Worm (Caenorhabditis elegans): Measurements from ENCODE around the gene catp-8.

The catp-8 gene

DNA sequence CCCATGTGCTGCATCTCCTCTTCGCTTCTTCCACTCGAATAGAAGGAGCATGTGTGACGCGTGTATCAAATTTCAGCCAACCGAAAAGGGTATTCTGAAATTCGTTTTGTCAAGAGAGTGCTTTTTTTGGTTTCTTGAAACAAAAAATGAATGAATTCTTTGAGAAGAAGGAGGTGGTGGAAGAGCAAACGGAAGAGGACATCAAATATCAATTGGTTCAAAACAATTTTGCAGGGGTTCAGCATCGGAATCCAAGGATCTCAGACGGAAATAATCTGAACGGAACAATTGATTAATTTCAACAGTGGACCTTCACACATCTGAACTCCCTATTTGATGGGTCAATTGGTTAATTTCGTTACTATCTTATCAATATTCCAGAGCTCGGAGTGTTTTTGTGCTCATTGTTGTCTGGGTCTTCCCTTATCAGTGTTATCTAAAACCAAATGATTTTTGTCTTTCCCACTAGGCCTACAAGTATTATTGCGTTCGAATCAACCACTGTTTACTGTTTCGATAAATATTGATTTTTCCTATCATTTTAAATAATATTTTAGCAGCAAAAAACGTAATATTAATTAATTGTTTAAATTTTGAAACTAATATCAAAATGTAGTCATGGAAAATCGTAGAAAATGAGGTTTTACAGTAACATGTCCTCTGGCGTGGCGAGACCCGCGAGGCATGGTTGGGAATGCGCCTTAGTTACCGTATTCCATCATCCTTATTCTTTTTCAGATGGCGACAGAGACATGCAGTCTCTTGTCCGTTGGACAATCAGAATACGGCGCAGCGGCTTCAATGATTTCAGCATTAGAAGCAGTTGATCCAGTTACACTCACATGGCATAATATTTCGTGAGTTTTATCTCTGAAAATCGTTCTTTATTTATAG is 9.1 kb downstream of the catp-8 start, which contains the start of the genes C10C6.13 and wht-2:
Gene C10C6.13, minus strand, starts transcription at position 51 of the 894 bp plus-strand sequence.
Gene wht-2, plus strand, starts transcription at position 739 of the 894 bp plus-strand sequence.
- TF ChIP-seq B0261.1 (tag; optimal IDR thresholded peaks at IDR 0.05) (no peak), K11D2.4 (GFP tag; IDR thresholded peaks at IDR 0.05) (no peak), madf-6 (GFP tag; IDR thresholded peaks at IDR 0.05) (peak; percentile 71), unc-130 (GFP tag; optimal IDR thresholded peaks at IDR 0.05) (no peak), lsl-1 (GFP tag; optimal IDR thresholded peaks at IDR 0.05) (peak; percentile 86), ztf-25 (GFP tag; IDR thresholded peaks at IDR 0.05) (no peak), nfyb-1 (GFP tag; IDR thresholded peaks at IDR 0.05) (no peak), hmg-20 (GFP tag; IDR thresholded peaks at IDR 0.05) (no peak), mcd-1 (GFP tag; IDR thresholded peaks at IDR 0.05) (no peak), xnd-1 (tag; optimal IDR thresholded peaks at IDR 0.05) (peak; percentile 71), Y67H2A.10 (GFP tag; conservative IDR thresholded peaks at IDR 0.05) (no peak), attf-5 (GFP tag; optimal IDR thresholded peaks at IDR 0.05) (no peak), F33H1.4 (GFP tag; IDR thresholded peaks at IDR 0.05) (peak; percentile 80), F52B5.7 (tag; optimal IDR thresholded peaks at IDR 0.05) (no peak), C17E4.6 (GFP tag; IDR thresholded peaks at IDR 0.05) (no peak), chd-7 (tag; optimal IDR thresholded peaks at IDR 0.05) (no peak), nhr-80 (tag; optimal IDR thresholded peaks at IDR 0.05) (peak; percentile 29)

ce11 chrIV:11467413-11467812 is 11.6 kb downstream of the catp-8 start, which contains the start of gene C10C6.7:
Gene C10C6.7, minus strand, starts transcription at chrIV:11467513.
- TF ChIP-seq mes-4 (tag; optimal IDR thresholded peaks at IDR 0.05) (no peak), B0261.1 (tag; optimal IDR thresholded peaks at IDR 0.05) (no peak), K12H6.12 (tag; optimal IDR thresholded peaks at IDR 0.05) (no peak), mxl-1 (tag; optimal IDR thresholded peaks at IDR 0.05) (no peak)

DNA sequence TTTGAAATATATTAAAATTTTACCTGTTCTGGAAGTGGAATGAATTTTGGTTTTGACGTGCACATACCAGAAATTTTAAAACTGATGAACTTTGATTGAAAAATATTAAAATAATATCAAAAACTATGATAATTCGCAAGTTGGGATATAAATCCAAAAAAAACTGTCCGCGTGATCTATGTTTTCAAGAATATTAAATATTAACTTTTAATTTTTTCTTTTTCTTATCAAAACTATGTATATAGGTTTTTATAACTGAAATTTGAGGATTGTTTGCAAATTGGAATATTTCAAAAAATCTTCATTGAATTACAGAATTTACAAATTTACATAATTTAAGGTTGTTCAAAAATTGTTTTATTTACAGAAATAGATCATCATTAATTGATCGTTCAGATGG is 13.9 kb downstream of the catp-8 start, which contains the start of gene C10C6.3:
Gene C10C6.3, minus strand, starts transcription at position 101 of the 400 bp plus-strand sequence.
- TF ChIP-seq gei-17 (GFP tag; optimal IDR thresholded peaks at IDR 0.05): no peak
- TF ChIP-seq unc-62 (GFP tag; optimal IDR thresholded peaks at IDR 0.05): no peak
- no peak for TF ChIP-seq C17E4.6 (GFP tag; IDR thresholded peaks at IDR 0.05)
- TF ChIP-seq lin-40 (tag; optimal IDR thresholded peaks at IDR 0.05): no peak
- no peak for TF ChIP-seq nhr-27 (tag; optimal IDR thresholded peaks at IDR 0.05)
- TF ChIP-seq F33H1.4 (GFP tag; IDR thresholded peaks at IDR 0.05): no peak
- TF ChIP-seq lin-26 (GFP tag; IDR thresholded peaks at IDR 0.05): no peak
- no peak for TF ChIP-seq mel-28 (tag; optimal IDR thresholded peaks at IDR 0.05; ENCODE audit: borderline replicate concordance)
- TF ChIP-seq bed-2 (GFP tag; IDR thresholded peaks at IDR 0.05): no peak
- no peak for TF ChIP-seq nfyb-1 (GFP tag; IDR thresholded peaks at IDR 0.05)
- no peak for TF ChIP-seq repo-1 (tag; optimal IDR thresholded peaks at IDR 0.05)
- TF ChIP-seq nfya-1 (tag; optimal IDR thresholded peaks at IDR 0.05; ENCODE audit: borderline replicate concordance, insufficient read depth): no peak
- TF ChIP-seq hrde-1 (tag; optimal IDR thresholded peaks at IDR 0.05; ENCODE audit: borderline replicate concordance): no peak
- TF ChIP-seq Y79H2A.3 (GFP tag; conservative IDR thresholded peaks at IDR 0.05): no peak
- TF ChIP-seq nhr-80 (tag; optimal IDR thresholded peaks at IDR 0.05): no peak

DNA sequence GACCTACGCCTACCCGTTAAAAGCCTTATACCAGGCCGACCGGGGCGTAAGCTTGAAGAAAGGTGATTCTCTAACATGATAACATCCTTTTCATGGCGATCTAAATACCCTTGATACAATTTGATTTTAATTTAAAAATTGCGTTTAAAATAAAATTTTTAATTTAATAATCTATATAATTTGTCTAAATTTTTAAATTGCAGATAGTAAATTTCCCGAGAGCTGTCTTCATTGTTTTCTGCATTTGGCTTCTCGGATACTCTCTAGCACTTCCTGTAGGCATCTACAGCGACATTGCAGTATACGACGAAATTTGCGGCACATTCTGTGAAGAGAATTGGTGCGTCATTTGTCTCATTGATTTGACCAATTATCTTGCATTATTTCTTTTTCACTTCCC is 17.7 kb downstream of the catp-8 start:
- TF ChIP-seq Y53F4B.3 (GFP tag; IDR thresholded peaks at IDR 0.05) (no peak), dpl-1 (GFP tag; optimal IDR thresholded peaks at IDR 0.05) (no peak), ztf-22 (GFP tag; optimal IDR thresholded peaks at IDR 0.05) (no peak), him-1 (tag; optimal IDR thresholded peaks at IDR 0.05) (no peak), bed-2 (GFP tag; IDR thresholded peaks at IDR 0.05) (no peak), pha-4 (tag; optimal IDR thresholded peaks at IDR 0.05) (no peak), ekl-4 (GFP tag; IDR thresholded peaks at IDR 0.05) (no peak), nhr-80 (tag; optimal IDR thresholded peaks at IDR 0.05) (no peak), mcd-1 (GFP tag; IDR thresholded peaks at IDR 0.05) (no peak), unc-62 (GFP tag; optimal IDR thresholded peaks at IDR 0.05) (no peak), snpc-1.3 (tag; optimal IDR thresholded peaks at IDR 0.05; ENCODE audit: insufficient read depth) (no peak), ceh-40 (GFP tag; IDR thresholded peaks at IDR 0.05) (no peak), lin-35 (GFP tag; optimal IDR thresholded peaks at IDR 0.05) (no peak)

All from whole organism, young adult.